Fruit fly (Drosophila melanogaster) Kc167 (cell line): ENCODE results near the gene Eip74EF.

Experiments
- Myc ChIP-seq: fragments of >200 bp; optimal IDR thresholded peaks from 2 replicates; lab custom pipeline; 2017; ENCODE audit warnings: missing external identifiers
- Sin3A ChIP-seq: fragments of >200 bp; optimal IDR thresholded peaks from 2 replicates; lab custom pipeline; 2018; ENCODE audit warnings: missing external identifiers
- h ChIP-seq: fragments of >200 bp; optimal IDR thresholded peaks from 3 replicates; lab custom pipeline; 2018; ENCODE audit warnings: missing external identifiers
- insv ChIP-seq: fragments of >200 bp; optimal IDR thresholded peaks from 3 replicates; lab custom pipeline; 2018; ENCODE audit warnings: missing external identifiers
- psq ChIP-seq: fragments of >200 bp; optimal IDR thresholded peaks from 2 replicates; lab custom pipeline; 2017; ENCODE audit warnings: missing external identifiers
- ttk ChIP-seq: sonication (Bioruptor generic); optimal IDR thresholded peaks from 2 replicates; lab custom pipeline; 2017; ENCODE audit warnings: missing external identifiers

DNA sequence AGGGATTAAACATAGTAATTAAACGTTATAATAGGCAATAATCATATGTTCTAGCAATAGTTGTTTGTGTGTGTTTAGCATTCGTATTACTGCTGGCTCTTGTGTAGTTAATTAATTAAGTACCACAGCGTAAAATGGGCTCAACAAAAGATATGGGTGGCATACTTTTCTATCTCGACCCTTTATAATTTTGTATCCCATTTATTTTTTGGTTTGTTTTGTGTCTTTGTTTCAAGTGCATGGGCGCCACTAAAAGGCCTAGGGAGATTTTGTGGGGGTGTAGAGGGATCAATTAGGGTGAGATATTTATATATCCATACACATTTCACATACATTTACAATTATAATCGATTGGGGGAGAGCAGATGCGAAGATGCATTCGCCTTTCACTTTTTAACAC, 28.4 kb upstream of the Eip74EF start:
- TF ChIP-seq psq (lab: Kevin White, UChicago) (no peak), Myc (no peak), h (lab: Kevin White, UChicago) (no peak), ttk (no peak), insv (no peak), Sin3A (lab: Kevin White, UChicago) (no peak)
